Worm (Caenorhabditis elegans) whole organism, L1 larva: Measurements from ENCODE around the gene F01D5.6.

Source experiments
- C04F5.9 ChIP-seq: sonication (generic microtip); optimal IDR thresholded peaks from 2 replicates; lab custom pipeline; 2016; ENCODE audit warnings: missing genetic modification characterization, missing compliant biosample characterization
- aha-1 ChIP-seq: fragments of 150-350 bp; optimal IDR thresholded peaks from 2 replicates; lab custom pipeline; 2014; ENCODE audit warnings: missing biosample characterization, missing genetic modification characterization
- alr-1 ChIP-seq: fragments of 200-800 bp; sonication (Bioruptor generic); optimal IDR thresholded peaks from 2 replicates; lab custom pipeline; 2018; ENCODE audit warnings: borderline replicate concordance, mild to moderate bottlenecking, missing genetic modification characterization, missing compliant biosample characterization
- ama-1 ChIP-seq: fragments of 150-350 bp; optimal IDR thresholded peaks from 2 replicates; lab custom pipeline; 2014
- ceh-63 ChIP-seq: fragments of 200-800 bp; sonication (Bioruptor generic); optimal IDR thresholded peaks from 2 replicates; lab custom pipeline; 2018; ENCODE audit warnings: mild to moderate bottlenecking, missing genetic modification characterization, missing compliant biosample characterization
- ceh-8 ChIP-seq: fragments of 200-800 bp; sonication (Bioruptor generic); optimal IDR thresholded peaks from 2 replicates; lab custom pipeline; 2018; ENCODE audit warnings: mild to moderate bottlenecking, missing genetic modification characterization, moderate library complexity, missing compliant biosample characterization
- ceh-82 ChIP-seq, 3 experiments: fragments of 150-350 bp in 1 of 3; sonication (generic microtip) in 2 of 3; optimal IDR thresholded peaks; 2 replicates each; lab custom pipeline; 2014 to 2017; ENCODE audit warnings: missing biosample characterization in 3 of 3, missing genetic modification characterization in 3 of 3
- ceh-88 ChIP-seq: fragments of 200-800 bp; sonication (Bioruptor generic); IDR thresholded peaks from 2 replicates; pipeline ENCODE4 v1.3.6; 2022; ENCODE audit warnings: missing genetic modification characterization, missing compliant biosample characterization
- dpl-1 ChIP-seq, 3 experiments: fragments of 150-350 bp in 2 of 3; sonication (generic microtip) in 1 of 3; optimal IDR thresholded peaks; 2 replicates each; lab custom pipeline; 2014 to 2017; ENCODE audit warnings: missing biosample characterization in 3 of 3, missing genetic modification characterization in 3 of 3, missing genetic modification reagents in 3 of 3
- efl-3 ChIP-seq: fragments of 200-800 bp; sonication (Bioruptor generic); optimal IDR thresholded peaks from 2 replicates; lab custom pipeline; 2018; ENCODE audit warnings: mild to moderate bottlenecking, missing genetic modification characterization, missing compliant biosample characterization
- egl-13 ChIP-seq: sonication (generic microtip); optimal IDR thresholded peaks from 2 replicates; lab custom pipeline; 2016; ENCODE audit warnings: missing genotype, missing genetic modification reagents, missing genetic modification characterization, missing compliant biosample characterization
- elt-2 ChIP-seq: sonication (generic microtip); optimal IDR thresholded peaks from 2 replicates; lab custom pipeline; 2016; ENCODE audit warnings: missing genetic modification characterization, mild to moderate bottlenecking, inconsistent platforms, missing compliant biosample characterization, missing genetic modification reagents
- fkh-10 ChIP-seq: sonication (generic microtip); optimal IDR thresholded peaks from 2 replicates; lab custom pipeline; 2017; ENCODE audit warnings: missing biosample characterization, missing genetic modification reagents, missing genetic modification characterization
- fkh-4 ChIP-seq: sonication (generic microtip); optimal IDR thresholded peaks from 2 replicates; lab custom pipeline; 2016; ENCODE audit warnings: missing compliant biosample characterization, missing genetic modification characterization, borderline replicate concordance
- grh-1 ChIP-seq: fragments of 200-800 bp; sonication (Bioruptor generic); IDR thresholded peaks from 2 replicates; pipeline ENCODE4 v1.3.6; 2022; ENCODE audit warnings: missing genetic modification reagents, missing genetic modification characterization, missing compliant biosample characterization
- hpl-2 ChIP-seq: fragments of 150-350 bp; optimal IDR thresholded peaks from 2 replicates; lab custom pipeline; 2014; ENCODE audit warnings: missing biosample characterization, missing genetic modification reagents, missing genetic modification characterization
- irx-1 ChIP-seq: sonication (generic microtip); optimal IDR thresholded peaks from 2 replicates; lab custom pipeline; 2016; ENCODE audit warnings: missing genetic modification characterization, missing compliant biosample characterization
- jun-1 ChIP-seq: fragments of 150-350 bp; optimal IDR thresholded peaks from 2 replicates; lab custom pipeline; 2014; ENCODE audit warnings: missing biosample characterization, missing genetic modification reagents, missing genetic modification characterization
- lin-14 ChIP-seq: fragments of 200-800 bp; sonication (Bioruptor generic); optimal IDR thresholded peaks from 2 replicates; lab custom pipeline; 2018; ENCODE audit warnings: mild to moderate bottlenecking, missing genetic modification characterization, moderate library complexity, missing compliant biosample characterization
- lin-15B ChIP-seq: fragments of 150-350 bp; sonication (generic microtip); optimal IDR thresholded peaks from 3 replicates; lab custom pipeline; 2014; ENCODE audit warnings: missing biosample characterization, missing genetic modification characterization
- lin-35 ChIP-seq, 2 experiments: fragments of 150-350 bp; optimal IDR thresholded peaks; 2 replicates each; lab custom pipeline; 2014; ENCODE audit warnings: missing biosample characterization in 2 of 2, missing genetic modification characterization in 2 of 2, missing genetic modification reagents in 2 of 2
- lin-39 ChIP-seq: fragments of 150-350 bp; optimal IDR thresholded peaks from 2 replicates; lab custom pipeline; 2014; ENCODE audit warnings: missing biosample characterization, missing genetic modification reagents, missing genetic modification characterization
- mab-9 ChIP-seq: fragments of 200-800 bp; sonication (Bioruptor generic); IDR thresholded peaks from 2 replicates; pipeline ENCODE4 v1.3.6; 2022; ENCODE audit warnings: missing genetic modification reagents, missing genetic modification characterization, missing compliant biosample characterization
- mdl-1 ChIP-seq, 2 experiments: fragments of 150-350 bp; optimal IDR thresholded peaks; 2 replicates each; lab custom pipeline; 2014 to 2017; ENCODE audit warnings: missing biosample characterization in 2 of 2, missing genetic modification characterization in 2 of 2, inconsistent platforms in 1 of 2
- nhr-11 ChIP-seq: fragments of 150-350 bp; optimal IDR thresholded peaks from 2 replicates; lab custom pipeline; 2014; ENCODE audit warnings: missing biosample characterization, missing genetic modification characterization
- nhr-20 ChIP-seq: sonication (generic microtip); optimal IDR thresholded peaks from 2 replicates; lab custom pipeline; 2016; ENCODE audit warnings: mild to moderate bottlenecking, missing genetic modification characterization, missing compliant biosample characterization
- nhr-71 ChIP-seq: sonication (generic microtip); optimal IDR thresholded peaks from 2 replicates; lab custom pipeline; 2016; ENCODE audit warnings: mild to moderate bottlenecking, missing genetic modification characterization, moderate library complexity, missing compliant biosample characterization
- nhr-85 ChIP-seq: sonication (generic microtip); peaks from one replicate; lab custom pipeline; 2016; ENCODE audit warnings: missing genetic modification characterization, inconsistent platforms, missing compliant biosample characterization
- pax-3 ChIP-seq: fragments of 200-800 bp; sonication (Bioruptor generic); optimal IDR thresholded peaks from 2 replicates; lab custom pipeline; 2018; ENCODE audit warnings: mild to moderate bottlenecking, missing genetic modification characterization, moderate library complexity, missing compliant biosample characterization
- pqm-1 ChIP-seq: sonication (generic microtip); optimal IDR thresholded peaks from 3 replicates; lab custom pipeline; 2017; ENCODE audit warnings: missing biosample characterization, missing genetic modification characterization
- skn-1 ChIP-seq: fragments of 150-350 bp; optimal IDR thresholded peaks from 2 replicates; lab custom pipeline; 2014; ENCODE audit warnings: missing biosample characterization, missing genetic modification characterization
- snu-23 ChIP-seq: sonication (generic microtip); optimal IDR thresholded peaks from 2 replicates; lab custom pipeline; 2016; ENCODE audit warnings: missing genetic modification characterization, missing compliant biosample characterization
- sox-4 ChIP-seq: sonication (generic microtip); optimal IDR thresholded peaks from 2 replicates; lab custom pipeline; 2016; ENCODE audit warnings: missing genetic modification characterization, missing compliant biosample characterization
- sptf-1 ChIP-seq: fragments of 150-350 bp; optimal IDR thresholded peaks from 2 replicates; lab custom pipeline; 2014; ENCODE audit warnings: missing biosample characterization, missing genetic modification characterization
- sup-37 ChIP-seq: fragments of 200-800 bp; sonication (Bioruptor generic); optimal IDR thresholded peaks from 2 replicates; lab custom pipeline; 2018; ENCODE audit warnings: mild to moderate bottlenecking, missing genetic modification characterization, missing compliant biosample characterization
- tbx-2 ChIP-seq: sonication (generic microtip); optimal IDR thresholded peaks from 2 replicates; lab custom pipeline; 2016; ENCODE audit warnings: missing genetic modification characterization, missing compliant biosample characterization
- tlp-1 ChIP-seq: fragments of 150-350 bp; optimal IDR thresholded peaks from 2 replicates; lab custom pipeline; 2014; ENCODE audit warnings: missing biosample characterization, missing genetic modification characterization
- unc-130 ChIP-seq: fragments of 150-350 bp; optimal IDR thresholded peaks from 2 replicates; lab custom pipeline; 2017; ENCODE audit warnings: missing biosample characterization, missing genetic modification characterization, inconsistent platforms
- unc-30 ChIP-seq: sonication (generic microtip); optimal IDR thresholded peaks from 2 replicates; lab custom pipeline; 2017; ENCODE audit warnings: missing biosample characterization, missing genetic modification characterization
- unc-86 ChIP-seq: sonication (generic microtip); optimal IDR thresholded peaks from 2 replicates; lab custom pipeline; 2016; ENCODE audit warnings: missing genetic modification characterization, missing compliant biosample characterization
- unc-98 ChIP-seq: fragments of 200-800 bp; sonication (Bioruptor generic); IDR thresholded peaks from 2 replicates; pipeline ENCODE4 v1.3.6; 2022; ENCODE audit warnings: missing genetic modification characterization, missing compliant biosample characterization
- zag-1 ChIP-seq: fragments of 150-350 bp; optimal IDR thresholded peaks from 2 replicates; lab custom pipeline; 2014; ENCODE audit warnings: missing biosample characterization, missing genetic modification characterization
- zip-4 ChIP-seq: fragments of 200-800 bp; sonication (Bioruptor generic); optimal IDR thresholded peaks from 2 replicates; lab custom pipeline; 2018; ENCODE audit warnings: mild to moderate bottlenecking, missing genetic modification characterization, moderate library complexity, missing compliant biosample characterization
- ztf-11 ChIP-seq, 2 experiments: sonication (generic microtip); optimal IDR thresholded peaks; 2 replicates each; lab custom pipeline; 2016 to 2017; ENCODE audit warnings: missing genetic modification characterization in 2 of 2, missing biosample characterization in 1 of 2, missing compliant biosample characterization in 1 of 2
- ztf-4 ChIP-seq: fragments of 150-350 bp; optimal IDR thresholded peaks from 2 replicates; lab custom pipeline; 2014; ENCODE audit warnings: missing biosample characterization, missing genetic modification characterization

Gene F01D5.6

DNA sequence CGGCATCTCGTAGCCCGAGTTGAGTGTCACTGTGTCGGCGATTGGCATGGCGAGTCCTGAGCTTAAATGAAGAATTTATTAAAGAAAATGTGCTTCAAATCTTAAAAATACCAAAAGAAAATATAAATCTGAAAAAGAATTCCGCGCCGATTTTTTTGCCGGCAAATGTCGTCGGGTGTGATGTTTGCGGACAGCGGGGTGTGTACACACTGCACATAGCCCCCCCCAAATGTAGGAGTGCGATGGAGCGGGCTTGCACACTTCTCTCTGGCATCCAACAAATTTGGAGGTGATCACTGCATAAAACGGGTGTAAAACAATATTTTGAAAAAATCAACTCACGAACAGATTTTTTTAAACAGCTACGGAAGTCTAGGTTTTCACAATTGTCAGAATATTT is 30.1 kb upstream of the F01D5.6 start, which contains the start of gene Y39G8B.2 (continued):
- no peak for TF ChIP-seq ama-1
- TF ChIP-seq tbx-2: peak; percentile 77
- TF ChIP-seq grh-1 (GFP tag; lab: Robert Waterston, UW): peak; percentile 70
- no peak for TF ChIP-seq sox-4 (tag; lab: Kevin White, UChicago)
- TF ChIP-seq nhr-71 (tag; lab: Kevin White, UChicago): peak; percentile 88
- peak; percentile 96 for TF ChIP-seq lin-15B
- peak in 1 of 2 experiments; percentile 61 for TF ChIP-seq ztf-11 (tag; optimal IDR thresholded peaks at IDR 0.05; lab: Kevin White, UChicago)
- TF ChIP-seq irx-1 (tag; lab: Kevin White, UChicago): peak; percentile 60
- no peak for TF ChIP-seq ceh-8 (GFP tag; lab: Kevin White, UChicago)
- peak; percentile 88 for TF ChIP-seq lin-14 (GFP tag; lab: Kevin White, UChicago)
- TF ChIP-seq C04F5.9 (tag; lab: Kevin White, UChicago): peak; percentile 45
- peak; percentile 4 to 93 (median 64) for TF ChIP-seq ceh-82 (tag; optimal IDR thresholded peaks at IDR 0.05; lab: Kevin White, UChicago)
- no peak for TF ChIP-seq nhr-11
- TF ChIP-seq ceh-63 (GFP tag; lab: Kevin White, UChicago): no peak
- no peak for TF ChIP-seq pqm-1 (tag; lab: Kevin White, UChicago)
- peak; percentile 59 for TF ChIP-seq aha-1 (tag; lab: Kevin White, UChicago)
- TF ChIP-seq zip-4 (GFP tag; lab: Kevin White, UChicago): peak; percentile 23
- TF ChIP-seq unc-86: peak; percentile 77
- TF ChIP-seq zag-1: no peak
- no peak for TF ChIP-seq tlp-1 (tag; lab: Kevin White, UChicago)
- peak; percentile 86 for TF ChIP-seq snu-23 (GFP tag; lab: Kevin White, UChicago)
- TF ChIP-seq pax-3: peak; percentile 57
- TF ChIP-seq skn-1: peak; percentile 86
- TF ChIP-seq sup-37 (GFP tag; lab: Kevin White, UChicago): no peak
- TF ChIP-seq unc-30 (tag; lab: Kevin White, UChicago): no peak
- TF ChIP-seq lin-39 (tag; lab: Kevin White, UChicago): no peak
- TF ChIP-seq unc-98 (GFP tag; lab: Robert Waterston, UW): peak; percentile 23; the same call in 1 of the 2 replicates
- peak; percentile 71 for TF ChIP-seq unc-130 (tag; lab: Kevin White, UChicago)
- no peak for TF ChIP-seq efl-3 (GFP tag; lab: Kevin White, UChicago)
- TF ChIP-seq egl-13 (tag; lab: Kevin White, UChicago): peak; percentile 58
- no peak for TF ChIP-seq hpl-2
- peak in 1 of 2 experiments; percentile 80 for TF ChIP-seq mdl-1 (tag; optimal IDR thresholded peaks at IDR 0.05; lab: Kevin White, UChicago)
- TF ChIP-seq, all 84 proteins: peak for 52

DNA sequence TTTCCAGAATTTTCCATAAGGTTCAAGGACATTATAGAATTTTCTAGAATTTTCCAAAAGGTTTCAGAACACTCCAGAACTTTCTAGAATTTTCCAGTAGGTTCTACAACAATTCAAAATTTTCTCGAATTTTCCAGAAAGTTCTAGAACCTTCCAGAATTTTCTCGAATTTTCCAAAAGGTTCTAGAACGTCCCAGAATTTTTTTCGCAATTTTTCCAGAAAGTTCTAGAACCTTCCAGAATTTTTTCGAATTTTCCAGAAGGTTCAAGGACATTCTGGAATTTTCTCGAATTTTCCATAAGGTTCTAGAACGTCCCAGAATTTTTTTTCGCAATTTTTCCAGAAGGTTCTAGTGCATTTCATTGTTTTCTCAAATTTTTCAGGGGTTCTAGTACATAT is 28.6 kb upstream of the F01D5.6 start:
- TF ChIP-seq mab-9 (no peak), nhr-85 (tag; lab: Kevin White, UChicago) (peak; percentile 27), tlp-1 (tag; lab: Kevin White, UChicago) (no peak)

DNA sequence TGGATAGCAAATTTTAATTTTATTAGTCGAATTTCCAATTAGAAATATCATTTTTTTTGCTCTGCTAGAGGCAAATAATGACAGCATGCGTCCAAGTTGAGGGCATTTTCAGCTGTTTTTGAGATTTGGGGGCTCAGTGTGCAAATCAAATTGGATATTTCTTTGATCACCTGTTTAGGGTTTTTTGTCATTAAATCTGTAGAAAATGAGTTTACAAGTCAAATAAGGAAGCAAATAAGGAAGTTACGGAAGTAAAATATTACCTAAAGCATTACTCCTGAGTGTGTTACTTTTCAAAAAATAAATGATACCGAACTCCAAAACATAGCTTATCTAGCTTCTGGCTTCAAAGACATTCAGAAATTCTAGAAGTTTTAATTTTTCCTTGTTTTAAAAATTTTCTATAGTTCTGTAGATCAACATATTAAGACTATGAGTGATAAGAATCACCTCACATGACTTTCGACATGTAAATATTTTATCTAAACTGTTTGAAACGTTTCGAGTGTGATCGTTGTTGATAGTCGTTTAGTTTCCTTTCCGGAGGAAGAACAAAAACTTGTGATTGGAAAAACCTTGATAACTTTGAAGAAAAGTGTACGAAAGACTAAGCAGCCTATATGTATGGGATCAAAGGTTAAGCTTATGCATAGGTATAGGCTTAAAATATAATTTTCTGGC is 26.3 kb upstream of the F01D5.6 start, which contains the start of gene sre-48:
sre-48 (minus strand) TSS at position 51 of the 681 bp plus-strand sequence.
- TF ChIP-seq elt-2 (tag; lab: Kevin White, UChicago) (peak; percentile 98), grh-1 (GFP tag; lab: Robert Waterston, UW) (no peak), unc-130 (tag; lab: Kevin White, UChicago) (no peak), efl-3 (GFP tag; lab: Kevin White, UChicago) (no peak), lin-35 (GFP tag; optimal IDR thresholded peaks at IDR 0.05; lab: Kevin White, UChicago) (peak in 1 of 2 experiments; percentile 39), mdl-1 (tag; optimal IDR thresholded peaks at IDR 0.05; lab: Kevin White, UChicago) (no peak), nhr-85 (tag; lab: Kevin White, UChicago) (no peak), jun-1 (peak; percentile 60), ceh-88 (GFP tag; lab: Robert Waterston, UW) (no peak), snu-23 (GFP tag; lab: Kevin White, UChicago) (no peak), sptf-1 (tag; lab: Kevin White, UChicago) (no peak), dpl-1 (GFP tag; optimal IDR thresholded peaks at IDR 0.05; lab: Kevin White, UChicago) (no peak), ztf-4 (no peak), ceh-63 (GFP tag; lab: Kevin White, UChicago) (no peak), unc-30 (tag; lab: Kevin White, UChicago) (no peak), alr-1 (tag; lab: Kevin White, UChicago) (no peak), fkh-4 (tag; lab: Kevin White, UChicago) (no peak), fkh-10 (GFP tag; lab: Kevin White, UChicago) (no peak), nhr-20 (tag; lab: Kevin White, UChicago) (peak; percentile 25)
